Fruit fly (Drosophila melanogaster) whole organism, prepupa: Measurements from ENCODE around the gene wfs1.

ENCODE experiments used
- CG10631 ChIP-seq: fragments of 200-800 bp; sonication (Bioruptor generic); optimal IDR thresholded peaks from 2 replicates; lab custom pipeline; 2016; ENCODE audit warnings: missing biosample characterization, missing genetic modification characterization
- CG10669 ChIP-seq: fragments of 200-800 bp; sonication (Bioruptor generic); optimal IDR thresholded peaks from 3 replicates; lab custom pipeline; 2018; ENCODE audit warnings: missing biosample characterization, mild to moderate bottlenecking, missing genetic modification characterization, moderate library complexity
- CG11294 ChIP-seq: fragments of 200-800 bp; sonication (Bioruptor generic); IDR thresholded peaks from 2 replicates; pipeline ENCODE4 v1.3.6; 2022; ENCODE audit warnings: missing biosample characterization, missing genetic modification characterization
- CG11902 ChIP-seq: fragments of 200-800 bp; sonication (Bioruptor generic); optimal IDR thresholded peaks from 3 replicates; lab custom pipeline; 2016; ENCODE audit warnings: missing biosample characterization, missing genetic modification characterization
- CG15336 ChIP-seq: fragments of 200-800 bp; sonication (Bioruptor generic); IDR thresholded peaks from 2 replicates; pipeline ENCODE4 v1.3.6; 2022; ENCODE audit warnings: missing biosample characterization, missing genetic modification characterization
- CG16779 ChIP-seq: fragments of 200-800 bp; sonication (Bioruptor generic); optimal IDR thresholded peaks from 3 replicates; lab custom pipeline; 2017; ENCODE audit warnings: missing biosample characterization, mild to moderate bottlenecking, missing genetic modification characterization
- CG3032 ChIP-seq: fragments of 200-800 bp; optimal IDR thresholded peaks from 2 replicates; lab custom pipeline; 2019; ENCODE audit warnings: missing biosample characterization, mild to moderate bottlenecking, missing genetic modification characterization, moderate library complexity
- CG32006 ChIP-seq: fragments of 200-800 bp; sonication (Bioruptor generic); optimal IDR thresholded peaks from 3 replicates; lab custom pipeline; 2017; ENCODE audit warnings: missing biosample characterization, mild to moderate bottlenecking, missing genetic modification characterization
- CG34406 ChIP-seq: fragments of 200-800 bp; sonication (Bioruptor generic); optimal IDR thresholded peaks from 3 replicates; lab custom pipeline; 2016; ENCODE audit warnings: missing biosample characterization, missing genetic modification characterization
- CG4318 ChIP-seq: fragments of 200-800 bp; sonication (Bioruptor generic); optimal IDR thresholded peaks from 3 replicates; lab custom pipeline; 2017; ENCODE audit warnings: missing biosample characterization, mild to moderate bottlenecking, missing genetic modification characterization
- CG6163 ChIP-seq: fragments of 200-800 bp; sonication (Bioruptor generic); IDR thresholded peaks from 3 replicates; pipeline ENCODE4 v1.3.6; 2022; ENCODE audit warnings: missing biosample characterization, missing genetic modification characterization
- CG6792 ChIP-seq: fragments of 200-800 bp; sonication (Bioruptor generic); optimal IDR thresholded peaks from 3 replicates; lab custom pipeline; 2016; ENCODE audit warnings: missing biosample characterization, missing genetic modification characterization
- CG6808 ChIP-seq: fragments of 200-800 bp; sonication (Bioruptor generic); optimal IDR thresholded peaks from 3 replicates; lab custom pipeline; 2017; ENCODE audit warnings: missing biosample characterization, missing genetic modification characterization, mild to moderate bottlenecking, moderate library complexity, missing genetic modification reagents
- CG8119 ChIP-seq: fragments of 200-800 bp; sonication (Bioruptor generic); IDR thresholded peaks from 3 replicates; pipeline ENCODE4 v1.3.6; 2022; ENCODE audit warnings: missing biosample characterization, missing genetic modification characterization
- CG8319 ChIP-seq: fragments of 200-800 bp; sonication (Bioruptor generic); optimal IDR thresholded peaks from 3 replicates; lab custom pipeline; 2016; ENCODE audit warnings: missing biosample characterization, missing genetic modification characterization
- CG8632 ChIP-seq: fragments of 200-800 bp; sonication (Bioruptor generic); optimal IDR thresholded peaks from 3 replicates; lab custom pipeline; 2016; ENCODE audit warnings: missing biosample characterization, missing genetic modification characterization
- Ets21C ChIP-seq: fragments of 200-800 bp; sonication (Bioruptor generic); optimal IDR thresholded peaks from 3 replicates; lab custom pipeline; 2016; ENCODE audit warnings: missing biosample characterization, missing genetic modification characterization
- Ets96B ChIP-seq: fragments of 200-800 bp; optimal IDR thresholded peaks from 2 replicates; lab custom pipeline; 2019; ENCODE audit warnings: missing biosample characterization, mild to moderate bottlenecking, missing genetic modification characterization, moderate library complexity
- Gug ChIP-seq: fragments of 200-800 bp; sonication (Bioruptor generic); IDR thresholded peaks from 2 replicates; pipeline ENCODE4 v1.3.6; 2022; ENCODE audit warnings: missing biosample characterization, missing genetic modification characterization
- Hr38 ChIP-seq: sonication (Bioruptor generic); optimal IDR thresholded peaks from 2 replicates; lab custom pipeline; 2016; ENCODE audit warnings: missing biosample characterization, missing genetic modification characterization
- Hr39 ChIP-seq: fragments of 200-800 bp; sonication (Bioruptor generic); optimal IDR thresholded peaks from 2 replicates; lab custom pipeline; 2016; ENCODE audit warnings: missing biosample characterization, missing genetic modification characterization
- Hr4 ChIP-seq: fragments of 200-800 bp; sonication (Bioruptor generic); optimal IDR thresholded peaks from 3 replicates; lab custom pipeline; 2016; ENCODE audit warnings: missing biosample characterization, missing genetic modification characterization
- Lpt ChIP-seq: fragments of 200-800 bp; sonication (Bioruptor generic); optimal IDR thresholded peaks from 3 replicates; lab custom pipeline; 2016; ENCODE audit warnings: missing biosample characterization, missing genetic modification characterization
- Met ChIP-seq: fragments of 200-800 bp; sonication (Bioruptor generic); optimal IDR thresholded peaks from 3 replicates; lab custom pipeline; 2016; ENCODE audit warnings: missing biosample characterization, missing genetic modification characterization
- Sox102F ChIP-seq: fragments of 200-800 bp; sonication (Bioruptor generic); optimal IDR thresholded peaks from 2 replicates; lab custom pipeline; 2016; ENCODE audit warnings: missing biosample characterization, mild to moderate bottlenecking, missing genetic modification characterization
- Sox14 ChIP-seq: fragments of 200-800 bp; sonication (Bioruptor generic); optimal IDR thresholded peaks from 3 replicates; lab custom pipeline; 2016; ENCODE audit warnings: missing biosample characterization, missing genetic modification characterization
- acj6 ChIP-seq: fragments of 200-800 bp; sonication (Bioruptor generic); optimal IDR thresholded peaks from 3 replicates; lab custom pipeline; 2016; ENCODE audit warnings: missing biosample characterization, missing genetic modification characterization
- cyc ChIP-seq: fragments of 200-800 bp; sonication (Bioruptor generic); optimal IDR thresholded peaks from 3 replicates; lab custom pipeline; 2016; ENCODE audit warnings: missing biosample characterization, missing genetic modification characterization
- eg ChIP-seq: fragments of 200-800 bp; sonication (Bioruptor generic); IDR thresholded peaks from 3 replicates; pipeline ENCODE4 v1.3.6; 2022; ENCODE audit warnings: missing biosample characterization, missing genetic modification characterization
- esn ChIP-seq: fragments of 200-800 bp; sonication (Bioruptor generic); optimal IDR thresholded peaks from 2 replicates; lab custom pipeline; 2016; ENCODE audit warnings: missing biosample characterization, mild to moderate bottlenecking, missing genetic modification characterization, moderate library complexity
- fd59A ChIP-seq: fragments of 200-800 bp; sonication (Bioruptor generic); optimal IDR thresholded peaks from 2 replicates; lab custom pipeline; 2017; ENCODE audit warnings: missing biosample characterization, mild to moderate bottlenecking, missing genetic modification characterization, missing genetic modification reagents
- pdm3 ChIP-seq: fragments of 200-800 bp; sonication (Bioruptor generic); optimal IDR thresholded peaks from 3 replicates; lab custom pipeline; 2016; ENCODE audit warnings: missing biosample characterization, missing genetic modification characterization
- salr ChIP-seq, 2 experiments: fragments of 200-800 bp; sonication (Bioruptor generic); optimal IDR thresholded peaks; 3 replicates each; lab custom pipeline; 2016 to 2018; ENCODE audit warnings: missing biosample characterization in 2 of 2, missing genetic modification characterization in 2 of 2, mild to moderate bottlenecking in 1 of 2
- spab ChIP-seq: fragments of 200-800 bp; sonication (Bioruptor generic); optimal IDR thresholded peaks from 2 replicates; lab custom pipeline; 2017; ENCODE audit warnings: missing biosample characterization, mild to moderate bottlenecking, missing genetic modification characterization, missing genetic modification reagents
- ss ChIP-seq, 2 experiments: fragments of 200-800 bp; sonication (Bioruptor generic); optimal IDR thresholded peaks; 2 replicates in 1 of 2; 3 replicates in 1 of 2; lab custom pipeline; 2017 to 2018; ENCODE audit warnings: mild to moderate bottlenecking in 2 of 2, missing biosample characterization in 2 of 2, missing genetic modification characterization in 2 of 2, moderate library complexity in 1 of 2
- svp ChIP-seq: fragments of 200-800 bp; sonication (Bioruptor generic); peaks from one replicate; lab custom pipeline; 2016; ENCODE audit warnings: missing biosample characterization, missing genetic modification characterization
- vri ChIP-seq: fragments of 200-800 bp; sonication (Bioruptor generic); optimal IDR thresholded peaks from 3 replicates; lab custom pipeline; 2016; ENCODE audit warnings: missing biosample characterization, mild to moderate bottlenecking, missing genetic modification characterization

Gene wfs1

dm6 chr3R:22720808-22721306, 30.7 kb upstream of the wfs1 start, which contains the start of gene wge (continued):
- TF ChIP-seq fd59A (GFP tag; lab: Kevin White, UChicago) (peak; percentile 64), salr (GFP tag; optimal IDR thresholded peaks at IDR 0.05; lab: Kevin White, UChicago) (peak; percentile 44 to 85), CG8319 (GFP tag; lab: Kevin White, UChicago) (peak; percentile 24), CG32006 (peak; percentile 77), CG34406 (peak; percentile 46), CG15336 (peak; percentile 78), pdm3 (GFP tag; lab: Kevin White, UChicago) (no peak), cyc (GFP tag; lab: Kevin White, UChicago) (no peak), CG10631 (no peak), CG6792 (peak; percentile 22), CG8632 (GFP tag; lab: Kevin White, UChicago) (peak; percentile 52), Ets21C (GFP tag; lab: Kevin White, UChicago) (no peak), esn (GFP tag; lab: Kevin White, UChicago) (peak; percentile 27), CG6808 (GFP tag; lab: Kevin White, UChicago) (peak; percentile 93), CG11294 (GFP tag; lab: Robert Waterston, UW) (no peak), vri (GFP tag; lab: Kevin White, UChicago) (peak; percentile 37), Ets96B (peak; percentile 64), CG6163 (GFP tag; lab: Robert Waterston, UW) (peak; percentile 63; the same call in 2 of the 3 replicates), Sox14 (GFP tag; lab: Kevin White, UChicago) (peak; percentile 32), ss (GFP tag; optimal IDR thresholded peaks at IDR 0.05; lab: Kevin White, UChicago) (peak; percentile 92 to 96), Lpt (peak; percentile 65), Gug (GFP tag; lab: Robert Waterston, UW) (peak; percentile 69), svp (GFP tag; lab: Kevin White, UChicago) (peak; percentile 28), Hr39 (GFP tag; lab: Kevin White, UChicago) (no peak), spab (GFP tag; lab: Kevin White, UChicago) (peak; percentile 87), Sox102F (no peak), Hr38 (GFP tag; lab: Kevin White, UChicago) (no peak), CG8119 (GFP tag; lab: Robert Waterston, UW) (peak; percentile 90), Met (no peak)

DNA sequence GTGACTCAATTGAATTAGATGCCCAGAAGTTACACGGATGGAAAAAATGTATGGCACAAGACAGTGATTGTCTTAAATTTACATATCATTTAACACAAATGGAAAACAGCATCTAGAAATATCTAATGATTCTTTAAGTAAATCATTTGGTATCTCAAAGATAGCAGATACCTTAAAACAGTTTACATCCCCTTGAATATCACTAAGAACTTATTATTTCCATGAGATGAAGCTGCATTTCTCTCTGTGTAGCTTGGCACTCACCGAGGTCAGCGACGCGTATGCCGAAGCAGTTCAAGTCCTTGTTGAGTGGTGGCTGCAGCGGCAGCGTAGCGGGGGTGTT, 29.4 kb upstream of the wfs1 start:
- TF ChIP-seq CG3032 (tag; lab: Kevin White, UChicago) (no peak), Lpt (no peak), salr (GFP tag; optimal IDR thresholded peaks at IDR 0.05; lab: Kevin White, UChicago) (no peak), CG4318 (GFP tag; lab: Kevin White, UChicago) (no peak), CG11902 (GFP tag; lab: Kevin White, UChicago) (no peak), CG16779 (tag; lab: Kevin White, UChicago) (no peak), spab (GFP tag; lab: Kevin White, UChicago) (no peak), Ets96B (no peak), eg (GFP tag; lab: Robert Waterston, UW) (no peak)

- TF ChIP-seq CG4318 (GFP tag; lab: Kevin White, UChicago) (no peak), svp (GFP tag; lab: Kevin White, UChicago) (no peak), CG15336 (no peak), CG11294 (GFP tag; lab: Robert Waterston, UW) (no peak), CG6792 (no peak), Met (no peak), CG10669 (GFP tag; lab: Kevin White, UChicago) (no peak), CG6163 (GFP tag; lab: Robert Waterston, UW) (no peak), Sox102F (no peak), Hr4 (GFP tag; lab: Kevin White, UChicago) (no peak), acj6 (no peak)
Measured at dm6 chr3R:22718937-22719606, 28.9 kb upstream of the wfs1 start.
